Fruit fly (Drosophila melanogaster): Measurements from ENCODE around the gene CG18745.

The CG18745 gene

dm6 chr3R:7779620-7780019 is 6.3 kb downstream of the CG18745 start (continued):
- peak; percentile 42 for TF ChIP-seq Oli (tag; optimal IDR thresholded peaks at IDR 0.05)
- TF ChIP-seq CG4707 (GFP tag; optimal IDR thresholded peaks at IDR 0.05) = peak; percentile 79
- TF ChIP-seq ftz-f1 (GFP tag; optimal IDR thresholded peaks at IDR 0.05) = no peak
- TF ChIP-seq CG1233 (GFP tag; optimal IDR thresholded peaks at IDR 0.05) = peak; percentile 57
- TF ChIP-seq Jarid2 (GFP tag; optimal IDR thresholded peaks at IDR 0.05) = peak; percentile 10
- TF ChIP-seq CG17361 (GFP tag; IDR thresholded peaks at IDR 0.05) = no peak
- TF ChIP-seq dmrt11E (tag; optimal IDR thresholded peaks at IDR 0.05) = no peak
- no peak for TF ChIP-seq Pdp1 (GFP tag; optimal IDR thresholded peaks at IDR 0.05)
- TF ChIP-seq CG8388 (GFP tag; optimal IDR thresholded peaks at IDR 0.05) = peak; percentile 29
- TF ChIP-seq CG2712 (tag; optimal IDR thresholded peaks at IDR 0.05) = no peak
- no peak for TF ChIP-seq CG2116 (GFP tag; optimal IDR thresholded peaks at IDR 0.05)
- 0 out of 4 replicates have a peak, but pooled peaks have one; percentile 38 for TF ChIP-seq chinmo (GFP tag; IDR thresholded peaks at IDR 0.05; ENCODE audit: partially characterized antibody)
- no peak for TF ChIP-seq Fer1 (GFP tag; optimal IDR thresholded peaks at IDR 0.05)
- no peak for TF ChIP-seq CG4360 (GFP tag; IDR thresholded peaks at IDR 0.05)
- no peak for TF ChIP-seq CG14050 (GFP tag; IDR thresholded peaks at IDR 0.05)
- no peak for TF ChIP-seq Optix (GFP tag; IDR thresholded peaks at IDR 0.05)
- TF ChIP-seq Neu2 (GFP tag; optimal IDR thresholded peaks at IDR 0.05; ENCODE audit: borderline replicate concordance) = no peak
- TF ChIP-seq Ada2b (GFP tag; IDR thresholded peaks at IDR 0.05) = no peak
- no peak for TF ChIP-seq jing (GFP tag; optimal IDR thresholded peaks at IDR 0.05)
- no peak for TF ChIP-seq CG8281 (tag; optimal IDR thresholded peaks at IDR 0.05)
- peak; percentile 10; the same call in 1 of the 2 replicates for TF ChIP-seq ttk (GFP tag; IDR thresholded peaks at IDR 0.05)
- no peak for TF ChIP-seq CG8765 (GFP tag; IDR thresholded peaks at IDR 0.05)
- TF ChIP-seq Nf-YC (tag; optimal IDR thresholded peaks at IDR 0.05) = no peak
- no peak for TF ChIP-seq CG7372 (GFP tag; IDR thresholded peaks at IDR 0.05)
- TF ChIP-seq ssp (GFP tag; IDR thresholded peaks at IDR 0.05) = no peak
- TF ChIP-seq CG17568 (GFP tag; optimal IDR thresholded peaks at IDR 0.05) = peak; percentile 12
- TF ChIP-seq CG1647 (GFP tag; optimal IDR thresholded peaks at IDR 0.05) = no peak
- no peak for TF ChIP-seq CG17186 (GFP tag; optimal IDR thresholded peaks at IDR 0.05)
- TF ChIP-seq Doc2 (GFP tag; IDR thresholded peaks at IDR 0.05) = no peak
- no peak for TF ChIP-seq CG8290 (GFP tag; optimal IDR thresholded peaks at IDR 0.05)
- peak in 1 of 2 experiments; percentile 18 for TF ChIP-seq CG8290 (tag; optimal IDR thresholded peaks at IDR 0.05)
- TF ChIP-seq Vsx1 (GFP tag; optimal IDR thresholded peaks at IDR 0.05) = no peak
- no peak for TF ChIP-seq CG10431 (GFP tag; optimal IDR thresholded peaks at IDR 0.05)
- peak; percentile 61 for TF ChIP-seq CG2875 (GFP tag; optimal IDR thresholded peaks at IDR 0.05)
- TF ChIP-seq crol (GFP tag; IDR thresholded peaks at IDR 0.05) = no peak
- no peak for TF ChIP-seq CG17385 (GFP tag; optimal IDR thresholded peaks at IDR 0.05)
- no peak for TF ChIP-seq CG11247 (GFP tag; IDR thresholded peaks at IDR 0.05)
- no peak for TF ChIP-seq CG3281 (GFP tag; optimal IDR thresholded peaks at IDR 0.05)
- no peak for TF ChIP-seq unc-4 (GFP tag; IDR thresholded peaks at IDR 0.05; ENCODE audit: partially characterized antibody)
- no peak for TF ChIP-seq CG1024 (GFP tag; IDR thresholded peaks at IDR 0.05)
- no peak for TF ChIP-seq CG6765 (GFP tag; optimal IDR thresholded peaks at IDR 0.05)
- peak; percentile 13 for TF ChIP-seq fd96Cb (tag; optimal IDR thresholded peaks at IDR 0.05)
- no peak for TF ChIP-seq CG16813 (GFP tag; IDR thresholded peaks at IDR 0.05; ENCODE audit: partially characterized antibody)
- peak; percentile 78; the same call in 2 of the 3 replicates for TF ChIP-seq gce (GFP tag; IDR thresholded peaks at IDR 0.05)
- TF ChIP-seq Dbx (GFP tag; IDR thresholded peaks at IDR 0.05) = no peak
- TF ChIP-seq Dp (GFP tag; optimal IDR thresholded peaks at IDR 0.05) = no peak
- no peak for TF ChIP-seq ash1 (GFP tag; optimal IDR thresholded peaks at IDR 0.05)
- no peak for TF ChIP-seq Adf1 (GFP tag; IDR thresholded peaks at IDR 0.05)
- TF ChIP-seq CG32772 (GFP tag; IDR thresholded peaks at IDR 0.05) = no peak
- no peak for TF ChIP-seq sug (tag; optimal IDR thresholded peaks at IDR 0.05)
- peak; percentile 48; the same call in 1 of the 2 replicates for TF ChIP-seq CG32532 (GFP tag; IDR thresholded peaks at IDR 0.05)
- peak; percentile 59 for TF ChIP-seq sens (GFP tag)
